Fruit fly (Drosophila melanogaster): ENCODE results near the gene Eig71Ei.

DNA sequence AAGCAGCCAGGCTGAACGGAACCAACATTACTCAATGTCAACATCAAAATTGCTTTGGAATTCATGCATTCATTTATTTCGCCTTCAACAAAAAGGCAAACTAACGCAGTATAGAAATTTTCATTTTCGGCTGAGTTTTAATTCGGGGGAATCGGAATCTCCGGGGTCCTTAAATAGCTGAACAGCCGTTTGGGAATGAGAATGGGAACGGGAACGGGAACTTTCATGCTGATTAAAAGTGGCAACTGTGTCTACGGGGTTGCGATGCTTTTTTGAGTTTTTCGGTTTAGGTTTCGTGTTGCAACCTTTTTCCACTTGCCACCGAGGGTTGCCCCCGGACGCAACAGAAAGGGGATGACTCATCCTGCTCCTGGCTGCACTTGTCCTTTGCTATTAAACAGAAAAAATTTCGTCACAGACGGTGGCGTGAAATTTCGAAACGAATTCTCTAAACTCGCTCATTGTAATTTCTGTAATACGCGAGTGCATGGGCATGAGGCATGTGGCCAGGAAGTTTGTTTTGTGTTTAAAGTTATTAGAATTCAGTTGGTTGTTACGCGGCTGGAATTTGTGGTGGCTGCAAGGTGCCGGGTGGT, 4.8 kb downstream of the Eig71Ei start:
- TF ChIP-seq psq (optimal IDR thresholded peaks at IDR 0.05) (no peak), Sin3A (optimal IDR thresholded peaks at IDR 0.05) (no peak)
